Worm (Caenorhabditis elegans) whole organism, L1 larva: ENCODE data around the gene spe-45.

Experiments used
- blmp-1 ChIP-seq: fragments of 150-350 bp; optimal IDR thresholded peaks from 2 replicates; lab custom pipeline; 2014; ENCODE audit warnings: missing biosample characterization, missing genetic modification characterization
- dpl-1 ChIP-seq, 3 experiments: fragments of 150-350 bp in 2 of 3; sonication (generic microtip) in 1 of 3; optimal IDR thresholded peaks; 2 replicates each; lab custom pipeline; 2014 to 2017; ENCODE audit warnings: missing biosample characterization in 3 of 3, missing genetic modification characterization in 3 of 3, missing genetic modification reagents in 3 of 3
- lir-3 ChIP-seq: sonication (generic microtip); optimal IDR thresholded peaks from 2 replicates; lab custom pipeline; 2016; ENCODE audit warnings: mild to moderate bottlenecking, missing genetic modification characterization, moderate library complexity, missing compliant biosample characterization; ENCODE audit not compliant: poor library complexity
- lsy-2 ChIP-seq, 2 experiments: fragments of 150-350 bp; optimal IDR thresholded peaks; 2 replicates each; lab custom pipeline; 2014; ENCODE audit warnings: missing biosample characterization in 2 of 2, missing genetic modification characterization in 2 of 2
- nhr-237 ChIP-seq: fragments of 150-350 bp; optimal IDR thresholded peaks from 2 replicates; lab custom pipeline; 2014; ENCODE audit warnings: missing biosample characterization, missing genetic modification characterization
- nhr-76 ChIP-seq: sonication (generic microtip); optimal IDR thresholded peaks from 2 replicates; lab custom pipeline; 2017; ENCODE audit warnings: missing biosample characterization, missing genetic modification characterization
- pax-3 ChIP-seq: fragments of 200-800 bp; sonication (Bioruptor generic); optimal IDR thresholded peaks from 2 replicates; lab custom pipeline; 2018; ENCODE audit warnings: mild to moderate bottlenecking, missing genetic modification characterization, moderate library complexity, missing compliant biosample characterization
- pqm-1 ChIP-seq: sonication (generic microtip); optimal IDR thresholded peaks from 3 replicates; lab custom pipeline; 2017; ENCODE audit warnings: missing biosample characterization, missing genetic modification characterization
- snu-23 ChIP-seq: sonication (generic microtip); optimal IDR thresholded peaks from 2 replicates; lab custom pipeline; 2016; ENCODE audit warnings: missing genetic modification characterization, missing compliant biosample characterization
- tbx-2 ChIP-seq: sonication (generic microtip); optimal IDR thresholded peaks from 2 replicates; lab custom pipeline; 2016; ENCODE audit warnings: missing genetic modification characterization, missing compliant biosample characterization
- unc-130 ChIP-seq: fragments of 150-350 bp; optimal IDR thresholded peaks from 2 replicates; lab custom pipeline; 2017; ENCODE audit warnings: missing biosample characterization, missing genetic modification characterization, inconsistent platforms

DNA sequence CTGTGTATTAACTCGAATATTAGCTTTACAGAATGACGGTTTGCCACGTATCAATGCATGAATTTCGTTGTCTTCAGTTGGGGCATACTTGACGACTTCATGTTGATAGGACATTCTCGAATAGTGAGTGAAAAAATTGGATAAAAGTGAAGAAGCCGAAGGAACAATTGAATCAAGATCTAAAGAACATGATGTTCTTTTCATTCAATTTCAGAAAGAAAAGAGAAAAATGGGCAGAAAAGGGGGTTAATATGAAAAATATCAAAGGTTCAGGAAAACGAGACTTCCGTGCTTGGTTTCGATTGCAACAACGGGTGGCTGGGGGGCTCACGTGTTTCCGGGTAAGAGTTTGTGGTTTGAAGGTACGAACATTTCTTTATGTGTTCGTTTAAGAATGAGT, 24.7 kb upstream of the spe-45 start:
- TF ChIP-seq lir-3 (tag; lab: Kevin White, UChicago) (no peak), nhr-237 (no peak), dpl-1 (GFP tag; optimal IDR thresholded peaks at IDR 0.05; lab: Kevin White, UChicago) (no peak), snu-23 (GFP tag; lab: Kevin White, UChicago) (no peak), tbx-2 (tag; lab: Kevin White, UChicago) (no peak), nhr-76 (tag; lab: Kevin White, UChicago) (no peak), unc-130 (no peak), pax-3 (tag; lab: Kevin White, UChicago) (no peak), pqm-1 (no peak), lsy-2 (tag; optimal IDR thresholded peaks at IDR 0.05; lab: Kevin White, UChicago) (no peak), blmp-1 (tag; lab: Kevin White, UChicago) (no peak)
